Worm (Caenorhabditis elegans) whole organism, L1 larva: ENCODE data around the gene dct-19.

ENCODE experiments used
- C04F5.9 ChIP-seq: sonication (generic microtip); optimal IDR thresholded peaks from 2 replicates; lab custom pipeline; 2016; ENCODE audit warnings: missing genetic modification characterization, missing compliant biosample characterization
- F16B12.6 ChIP-seq: fragments of 150-350 bp; optimal IDR thresholded peaks from 2 replicates; lab custom pipeline; 2014; ENCODE audit warnings: missing biosample characterization, missing genetic modification characterization
- aly-2 ChIP-seq: fragments of 150-350 bp; optimal IDR thresholded peaks from 2 replicates; lab custom pipeline; 2014; ENCODE audit warnings: missing biosample characterization, missing genetic modification characterization
- ama-1 ChIP-seq: fragments of 150-350 bp; optimal IDR thresholded peaks from 2 replicates; lab custom pipeline; 2014
- ceh-88 ChIP-seq: fragments of 200-800 bp; sonication (Bioruptor generic); IDR thresholded peaks from 2 replicates; pipeline ENCODE4 v1.3.6; 2022; ENCODE audit warnings: missing genetic modification characterization, missing compliant biosample characterization
- ceh-90 ChIP-seq: sonication (generic microtip); optimal IDR thresholded peaks from 2 replicates; lab custom pipeline; 2016; ENCODE audit warnings: missing genetic modification characterization, missing compliant biosample characterization
- ces-1 ChIP-seq: fragments of 150-350 bp; optimal IDR thresholded peaks from 2 replicates; lab custom pipeline; 2014; ENCODE audit warnings: missing biosample characterization, missing genetic modification reagents, missing genetic modification characterization
- dsc-1 ChIP-seq: sonication (generic microtip); optimal IDR thresholded peaks from 2 replicates; lab custom pipeline; 2016; ENCODE audit warnings: mild to moderate bottlenecking, missing genetic modification characterization, missing compliant biosample characterization
- efl-1 ChIP-seq, 4 experiments: fragments of 150-350 bp; optimal IDR thresholded peaks in 3 of 4; peaks in 1 of 4; 1 replicate in 1 of 4; 2 replicates in 3 of 4; lab custom pipeline; 2014; ENCODE audit warnings: missing biosample characterization in 2 of 4, missing genetic modification characterization in 2 of 4, missing genetic modification reagents in 2 of 4
- efl-3 ChIP-seq: fragments of 200-800 bp; sonication (Bioruptor generic); optimal IDR thresholded peaks from 2 replicates; lab custom pipeline; 2018; ENCODE audit warnings: mild to moderate bottlenecking, missing genetic modification characterization, missing compliant biosample characterization
- egl-27 ChIP-seq, 2 experiments: fragments of 150-350 bp in 1 of 2; sonication (generic microtip); optimal IDR thresholded peaks; 3 replicates each; lab custom pipeline; 2017 to 2018; ENCODE audit warnings: missing biosample characterization in 2 of 2, missing genetic modification characterization in 2 of 2, missing genetic modification reagents in 2 of 2
- elt-2 ChIP-seq: sonication (generic microtip); optimal IDR thresholded peaks from 2 replicates; lab custom pipeline; 2016; ENCODE audit warnings: missing genetic modification characterization, mild to moderate bottlenecking, inconsistent platforms, missing compliant biosample characterization, missing genetic modification reagents
- ets-5 ChIP-seq: fragments of 200-800 bp; sonication (Bioruptor generic); IDR thresholded peaks from 2 replicates; pipeline ENCODE4 v1.3.6; 2022; ENCODE audit warnings: missing genetic modification characterization, missing compliant biosample characterization
- fkh-4 ChIP-seq: sonication (generic microtip); optimal IDR thresholded peaks from 2 replicates; lab custom pipeline; 2016; ENCODE audit warnings: missing compliant biosample characterization, missing genetic modification characterization, borderline replicate concordance
- fkh-8 ChIP-seq: sonication (generic microtip); optimal IDR thresholded peaks from 2 replicates; lab custom pipeline; 2016; ENCODE audit warnings: mild to moderate bottlenecking, missing genetic modification characterization, missing compliant biosample characterization
- hpl-2 ChIP-seq: fragments of 150-350 bp; optimal IDR thresholded peaks from 2 replicates; lab custom pipeline; 2014; ENCODE audit warnings: missing biosample characterization, missing genetic modification reagents, missing genetic modification characterization
- jun-1 ChIP-seq: fragments of 150-350 bp; optimal IDR thresholded peaks from 2 replicates; lab custom pipeline; 2014; ENCODE audit warnings: missing biosample characterization, missing genetic modification reagents, missing genetic modification characterization
- lin-14 ChIP-seq: fragments of 200-800 bp; sonication (Bioruptor generic); optimal IDR thresholded peaks from 2 replicates; lab custom pipeline; 2018; ENCODE audit warnings: mild to moderate bottlenecking, missing genetic modification characterization, moderate library complexity, missing compliant biosample characterization
- mab-9 ChIP-seq: fragments of 200-800 bp; sonication (Bioruptor generic); IDR thresholded peaks from 2 replicates; pipeline ENCODE4 v1.3.6; 2022; ENCODE audit warnings: missing genetic modification reagents, missing genetic modification characterization, missing compliant biosample characterization
- mep-1 ChIP-seq: fragments of 150-350 bp; optimal IDR thresholded peaks from 2 replicates; lab custom pipeline; 2014; ENCODE audit warnings: missing biosample characterization, missing genetic modification characterization
- nhr-28 ChIP-seq: fragments of 150-350 bp; optimal IDR thresholded peaks from 2 replicates; lab custom pipeline; 2014; ENCODE audit warnings: missing biosample characterization, missing genetic modification characterization
- nhr-71 ChIP-seq: sonication (generic microtip); optimal IDR thresholded peaks from 2 replicates; lab custom pipeline; 2016; ENCODE audit warnings: mild to moderate bottlenecking, missing genetic modification characterization, moderate library complexity, missing compliant biosample characterization
- nhr-77 ChIP-seq: fragments of 150-350 bp; optimal IDR thresholded peaks from 2 replicates; lab custom pipeline; 2014; ENCODE audit warnings: missing biosample characterization, missing genetic modification characterization
- nhr-84 ChIP-seq: sonication (generic microtip); optimal IDR thresholded peaks from 2 replicates; lab custom pipeline; 2017; ENCODE audit warnings: missing biosample characterization, missing genetic modification characterization
- nhr-85 ChIP-seq: sonication (generic microtip); peaks from one replicate; lab custom pipeline; 2016; ENCODE audit warnings: missing genetic modification characterization, inconsistent platforms, missing compliant biosample characterization
- pag-3 ChIP-seq: sonication (generic microtip); optimal IDR thresholded peaks from 2 replicates; lab custom pipeline; 2017; ENCODE audit warnings: missing genetic modification characterization, mild to moderate bottlenecking, missing compliant biosample characterization, antibody characterized with exemption, borderline replicate concordance; ENCODE audit not compliant: insufficient read depth
- rnt-1 ChIP-seq: sonication (generic microtip); optimal IDR thresholded peaks from 2 replicates; lab custom pipeline; 2016; ENCODE audit warnings: mild to moderate bottlenecking, missing genetic modification characterization, moderate library complexity, missing compliant biosample characterization
- skn-1 ChIP-seq: fragments of 150-350 bp; optimal IDR thresholded peaks from 2 replicates; lab custom pipeline; 2014; ENCODE audit warnings: missing biosample characterization, missing genetic modification characterization
- snpc-4 ChIP-seq: fragments of 150-350 bp; optimal IDR thresholded peaks from 2 replicates; lab custom pipeline; 2014; ENCODE audit warnings: missing biosample characterization, missing genetic modification characterization
- sptf-1 ChIP-seq: fragments of 150-350 bp; optimal IDR thresholded peaks from 2 replicates; lab custom pipeline; 2014; ENCODE audit warnings: missing biosample characterization, missing genetic modification characterization
- unc-30 ChIP-seq: sonication (generic microtip); optimal IDR thresholded peaks from 2 replicates; lab custom pipeline; 2017; ENCODE audit warnings: missing biosample characterization, missing genetic modification characterization
- unc-98 ChIP-seq: fragments of 200-800 bp; sonication (Bioruptor generic); IDR thresholded peaks from 2 replicates; pipeline ENCODE4 v1.3.6; 2022; ENCODE audit warnings: missing genetic modification characterization, missing compliant biosample characterization
- vab-15 ChIP-seq: sonication (generic microtip); optimal IDR thresholded peaks from 2 replicates; lab custom pipeline; 2017; ENCODE audit warnings: missing genotype, mild to moderate bottlenecking, missing genetic modification characterization, missing compliant biosample characterization
- xbp-1 ChIP-seq: sonication (generic microtip); optimal IDR thresholded peaks from 2 replicates; lab custom pipeline; 2016; ENCODE audit warnings: missing genetic modification characterization, missing compliant biosample characterization
- ztf-4 ChIP-seq: fragments of 150-350 bp; optimal IDR thresholded peaks from 2 replicates; lab custom pipeline; 2014; ENCODE audit warnings: missing biosample characterization, missing genetic modification characterization

Gene dct-19

ce11 chrIV:12960136-12960535, 17.4 kb downstream of the dct-19 start, which contains the start of gene F55G11.7:
Gene F55G11.7 (plus strand): TSS chrIV:12960436.
- no peak for TF ChIP-seq efl-1 (optimal IDR thresholded peaks at IDR 0.05; lab: Kevin White, UChicago)
- TF ChIP-seq efl-1 (GFP tag; optimal IDR thresholded peaks at IDR 0.05 in 1 of 2; lab: Kevin White, UChicago): peak in 1 of 2 experiments; percentile 56
- no peak for TF ChIP-seq vab-15 (tag; lab: Kevin White, UChicago)

ce11 chrIV:12962564-12962963, 19.8 kb downstream of the dct-19 start, which contains the start of gene F55G11.8:
Gene F55G11.8 (plus strand): TSS chrIV:12962808.
- TF ChIP-seq elt-2 (tag; lab: Kevin White, UChicago): peak; percentile 65
- no peak for TF ChIP-seq efl-1 (optimal IDR thresholded peaks at IDR 0.05; lab: Kevin White, UChicago)
- TF ChIP-seq efl-1 (GFP tag; optimal IDR thresholded peaks at IDR 0.05 in 1 of 2; lab: Kevin White, UChicago): no peak

- TF ChIP-seq elt-2 (tag; lab: Kevin White, UChicago): peak; percentile 74
- no peak for TF ChIP-seq unc-98 (GFP tag; lab: Robert Waterston, UW)
- no peak for TF ChIP-seq egl-27 (tag; optimal IDR thresholded peaks at IDR 0.05; lab: Kevin White, UChicago)
- no peak for TF ChIP-seq efl-1 (optimal IDR thresholded peaks at IDR 0.05; lab: Kevin White, UChicago)
- peak in 1 of 2 experiments; percentile 15 for TF ChIP-seq efl-1 (GFP tag; optimal IDR thresholded peaks at IDR 0.05 in 1 of 2; lab: Kevin White, UChicago)
- no peak for TF ChIP-seq C04F5.9 (tag; lab: Kevin White, UChicago)
- no peak for TF ChIP-seq sptf-1 (tag; lab: Kevin White, UChicago)
Measured at ce11 chrIV:12964648-12965047, 21.9 kb downstream of the dct-19 start.

ce11 chrIV:12965074-12965473, 22.3 kb downstream of the dct-19 start, which contains the start of gene dod-22:
Gene dod-22 (plus strand): TSS chrIV:12965374.
- TF ChIP-seq F16B12.6 (tag; lab: Kevin White, UChicago) (no peak), nhr-71 (tag; lab: Kevin White, UChicago) (no peak)

ce11 chrIV:12967303-12967702, 24.6 kb downstream of the dct-19 start:
- TF ChIP-seq lin-14 (no peak), xbp-1 (tag; lab: Kevin White, UChicago) (no peak), nhr-85 (tag; lab: Kevin White, UChicago) (no peak), sptf-1 (tag; lab: Kevin White, UChicago) (no peak), pag-3 (tag; lab: Kevin White, UChicago) (no peak), mep-1 (tag; lab: Kevin White, UChicago) (no peak), mab-9 (GFP tag; lab: Robert Waterston, UW) (no peak), hpl-2 (GFP tag; lab: Kevin White, UChicago) (no peak), nhr-28 (tag; lab: Kevin White, UChicago) (no peak), rnt-1 (tag; lab: Kevin White, UChicago) (no peak), dsc-1 (no peak), elt-2 (tag; lab: Kevin White, UChicago) (no peak)

ce11 chrIV:12969141-12969540, 26.4 kb downstream of the dct-19 start, which contains the start of gene F55G11.2:
Gene F55G11.2 (minus strand): TSS chrIV:12969289.
- TF ChIP-seq ztf-4 (tag; lab: Kevin White, UChicago): no peak
- TF ChIP-seq efl-1 (optimal IDR thresholded peaks at IDR 0.05; lab: Kevin White, UChicago): no peak
- peak in 1 of 2 experiments; percentile 87 for TF ChIP-seq efl-1 (GFP tag; optimal IDR thresholded peaks at IDR 0.05 in 1 of 2; lab: Kevin White, UChicago)
- peak; percentile 86 for TF ChIP-seq elt-2 (tag; lab: Kevin White, UChicago)
- TF ChIP-seq efl-3 (GFP tag; lab: Kevin White, UChicago): no peak
- no peak for TF ChIP-seq ceh-88
- no peak for TF ChIP-seq vab-15 (tag; lab: Kevin White, UChicago)
- TF ChIP-seq ama-1 (lab: Kevin White, UChicago): no peak
- no peak for TF ChIP-seq ces-1
- no peak for TF ChIP-seq nhr-77 (tag; lab: Kevin White, UChicago)
- TF ChIP-seq aly-2 (tag; lab: Kevin White, UChicago): no peak
- no peak for TF ChIP-seq fkh-8 (tag; lab: Kevin White, UChicago)
- TF ChIP-seq ets-5: no peak
- TF ChIP-seq snpc-4 (tag; lab: Kevin White, UChicago): no peak
- TF ChIP-seq ceh-90: no peak
- peak; percentile 6 for TF ChIP-seq skn-1 (tag; lab: Kevin White, UChicago)
- TF ChIP-seq pag-3 (tag; lab: Kevin White, UChicago): no peak
- no peak for TF ChIP-seq lin-14
- TF ChIP-seq nhr-85 (tag; lab: Kevin White, UChicago): no peak
- no peak for TF ChIP-seq unc-30 (tag; lab: Kevin White, UChicago)
- TF ChIP-seq jun-1: no peak
- no peak for TF ChIP-seq fkh-4 (tag; lab: Kevin White, UChicago)
- no peak for TF ChIP-seq unc-98 (GFP tag; lab: Robert Waterston, UW)
- TF ChIP-seq nhr-84: no peak
